Worm (Caenorhabditis elegans): ENCODE results near the gene clec-196.

ce11 chrIV:17308211-17308610 lies 31.5 kb downstream of the clec-196 start, which contains the start of gene T28F3.9:
- TF ChIP-seq fkh-10 (GFP tag; optimal IDR thresholded peaks at IDR 0.05) (no peak), hlh-17 (GFP tag; optimal IDR thresholded peaks at IDR 0.05; ENCODE audit: borderline replicate concordance) (no peak), skn-1 (tag; optimal IDR thresholded peaks at IDR 0.05) (no peak), ceh-82 (tag; optimal IDR thresholded peaks at IDR 0.05) (no peak), ama-1 (optimal IDR thresholded peaks at IDR 0.05) (no peak), ces-1 (GFP tag; optimal IDR thresholded peaks at IDR 0.05) (no peak), swsn-7 (tag; optimal IDR thresholded peaks at IDR 0.05) (no peak)

Measured in whole organism, L1 larva.